Worm (Caenorhabditis elegans): Measurements from ENCODE around the gene fan-1.
"Not testable (repeated sequence)": the region's sequence is repeated elsewhere in the genome, so short reads cannot be mapped to it uniquely, and the experiment has no call there.

DNA sequence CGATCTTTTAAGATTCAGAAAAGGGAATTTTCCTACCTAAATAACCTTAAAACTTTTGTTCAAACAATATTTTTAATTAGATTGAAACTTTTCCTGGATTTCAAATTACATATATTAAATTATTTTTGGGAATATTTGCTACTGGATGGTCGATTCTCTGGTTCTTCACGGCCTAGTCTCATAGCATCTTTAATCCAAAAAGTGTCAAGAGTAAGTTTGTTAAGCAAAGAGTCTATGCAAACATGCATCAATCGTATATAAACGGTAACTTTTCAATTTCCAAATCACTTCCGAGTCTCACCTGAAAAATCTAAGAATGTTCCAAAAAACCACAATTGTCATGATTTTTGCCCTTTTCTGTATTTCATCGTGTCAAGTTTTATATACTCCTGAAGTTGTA, 49.4 kb downstream of the fan-1 start, which contains the start of gene nspb-4:
- not testable (repeated sequence) for TF ChIP-seq ama-1 (optimal IDR thresholded peaks at IDR 0.05); hmbx-1 (tag; optimal IDR thresholded peaks at IDR 0.05); sea-1 (GFP tag; conservative IDR thresholded peaks at IDR 0.05); ets-7 (tag; optimal IDR thresholded peaks at IDR 0.05); ceh-13 (GFP tag; optimal IDR thresholded peaks at IDR 0.05); B0310.2 (tag; optimal IDR thresholded peaks at IDR 0.05); hnd-1 (tag; optimal IDR thresholded peaks at IDR 0.05)
